Fruit fly (Drosophila melanogaster): ENCODE measurements around the gene CG43061.

The CG43061 gene

dm6 chr3R:8027203-8027688 lies 22.2 kb upstream of the CG43061 start (continued):
- TF ChIP-seq CG10147 (GFP tag; optimal IDR thresholded peaks at IDR 0.05) (peak; percentile 81), CkIIα-i1 (GFP tag; IDR thresholded peaks at IDR 0.05) (no peak), chinmo (GFP tag; IDR thresholded peaks at IDR 0.05; ENCODE audit: partially characterized antibody) (peak; percentile 74; the same call in 2 of the 4 replicates), Poxn (GFP tag; IDR thresholded peaks at IDR 0.05) (peak; percentile 25; the same call in 1 of the 2 replicates), ato (GFP tag; IDR thresholded peaks at IDR 0.05; ENCODE audit: partially characterized antibody) (no peak), stwl (tag; optimal IDR thresholded peaks at IDR 0.05) (no peak), Fer2 (tag; optimal IDR thresholded peaks at IDR 0.05) (peak; percentile 70), inv (GFP tag; IDR thresholded peaks at IDR 0.05; ENCODE audit: partially characterized antibody) (no peak), Dfd (GFP tag; optimal IDR thresholded peaks at IDR 0.05) (no peak), CG18619 (GFP tag; optimal IDR thresholded peaks at IDR 0.05) (peak; percentile 93), rib (GFP tag; IDR thresholded peaks at IDR 0.05) (no peak), CG7928 (GFP tag; optimal IDR thresholded peaks at IDR 0.05) (no peak), psq (GFP tag; optimal IDR thresholded peaks at IDR 0.05) (peak; percentile 48), CG7357 (GFP tag; IDR thresholded peaks at IDR 0.05) (no peak), CG9437 (GFP tag; optimal IDR thresholded peaks at IDR 0.05) (peak; percentile 94), CG1233 (GFP tag; optimal IDR thresholded peaks at IDR 0.05) (peak; percentile 70), CG32532 (GFP tag; IDR thresholded peaks at IDR 0.05) (peak; percentile 69), CG10979 (tag; optimal IDR thresholded peaks at IDR 0.05) (peak; percentile 89), eve (GFP tag; optimal IDR thresholded peaks at IDR 0.05) (no peak), nerfin-1 (tag; optimal IDR thresholded peaks at IDR 0.05) (peak; percentile 61), Sox102F (GFP tag; optimal IDR thresholded peaks at IDR 0.05) (peak; percentile 94), Awh (GFP tag; IDR thresholded peaks at IDR 0.05) (peak; percentile 61), Hmx (GFP tag; optimal IDR thresholded peaks at IDR 0.05) (no peak), da (GFP tag; optimal IDR thresholded peaks at IDR 0.05) (peak; percentile 4), CG32767 (GFP tag; IDR thresholded peaks at IDR 0.05) (peak; percentile 82), Dref (GFP tag; IDR thresholded peaks at IDR 0.05) (no peak), CG30020 (tag; optimal IDR thresholded peaks at IDR 0.05) (no peak), CG11247 (GFP tag; IDR thresholded peaks at IDR 0.05) (peak; percentile 48; the same call in 1 of the 2 replicates), Scr (GFP tag; IDR thresholded peaks at IDR 0.05; ENCODE audit: partially characterized antibody) (no peak), az2 (GFP tag; optimal IDR thresholded peaks at IDR 0.05) (peak; percentile 87), HmgZ (tag; optimal IDR thresholded peaks at IDR 0.05) (peak; percentile 47), CG7786 (GFP tag; optimal IDR thresholded peaks at IDR 0.05) (no peak), CG4360 (GFP tag; IDR thresholded peaks at IDR 0.05) (0 out of 2 replicates have a peak, but pooled peaks have one; percentile 23), NK7.1 (GFP tag; optimal IDR thresholded peaks at IDR 0.05) (peak; percentile 27), scrt (GFP tag; optimal IDR thresholded peaks at IDR 0.05) (peak; percentile 74), pan (optimal IDR thresholded peaks at IDR 0.05) (no peak), pan (GFP tag; optimal IDR thresholded peaks at IDR 0.05 in 1 of 2, IDR thresholded peaks at IDR 0.05 in 1 of 2) (peak in 1 of 2 experiments; percentile 75), HLH4C (GFP tag; IDR thresholded peaks at IDR 0.05; ENCODE audit: partially characterized antibody) (no peak), CG6854 (GFP tag; optimal IDR thresholded peaks at IDR 0.05) (peak; percentile 80), gro (GFP tag; optimal IDR thresholded peaks at IDR 0.05) (no peak), Abd-B (GFP tag; optimal IDR thresholded peaks at IDR 0.05) (peak; percentile 74), gce (GFP tag; IDR thresholded peaks at IDR 0.05) (0 out of 3 replicates have a peak, but pooled peaks have one; percentile 39), CG3995 (GFP tag; optimal IDR thresholded peaks at IDR 0.05) (no peak), exex (tag; optimal IDR thresholded peaks at IDR 0.05) (peak; percentile 40), run (tag; optimal IDR thresholded peaks at IDR 0.05) (peak; percentile 90), CG10209 (GFP tag; optimal IDR thresholded peaks at IDR 0.05) (peak; percentile 92), CG17802 (tag; optimal IDR thresholded peaks at IDR 0.05) (no peak), CG7556 (GFP tag; optimal IDR thresholded peaks at IDR 0.05) (peak; percentile 98), Bteb2 (GFP tag; optimal IDR thresholded peaks at IDR 0.05) (peak; percentile 27), CG8359 (GFP tag; optimal IDR thresholded peaks at IDR 0.05; ENCODE audit: borderline replicate concordance) (peak; percentile 61)

All from whole organism, embryonic.